Fruit fly (Drosophila melanogaster): Measurements from ENCODE around the gene Cht11.
A peak's percentile ranks its signal among the peaks of the same experiment; 100 is the strongest.

Cht11 gene

dm6 chrX:6861523-6862077 lies 12.3 kb upstream of the Cht11 start (continued):
- no peak for TF ChIP-seq hb (GFP tag; IDR thresholded peaks at IDR 0.05; ENCODE audit: partially characterized antibody)
- TF ChIP-seq CG10462 (GFP tag; optimal IDR thresholded peaks at IDR 0.05), result no peak
- peak; percentile 66 for TF ChIP-seq Hmr (GFP tag; optimal IDR thresholded peaks at IDR 0.05)
- TF ChIP-seq Ets65A (GFP tag), result peak; percentile 95
- peak; percentile 48; the same call in 1 of the 2 replicates for TF ChIP-seq Nf-YA (GFP tag; IDR thresholded peaks at IDR 0.05)
- TF ChIP-seq nerfin-1 (tag; optimal IDR thresholded peaks at IDR 0.05), result no peak
- peak; percentile 12 for TF ChIP-seq kay (GFP tag; optimal IDR thresholded peaks at IDR 0.05)
- peak; percentile 79 for TF ChIP-seq CG8478 (optimal IDR thresholded peaks at IDR 0.05)
- no peak for TF ChIP-seq ERR (GFP tag; optimal IDR thresholded peaks at IDR 0.05)
- peak; percentile 9 for TF ChIP-seq CG18619 (GFP tag; optimal IDR thresholded peaks at IDR 0.05)
- TF ChIP-seq klu (GFP tag; IDR thresholded peaks at IDR 0.05), result peak; percentile 51
- TF ChIP-seq CG2116 (GFP tag; optimal IDR thresholded peaks at IDR 0.05), result no peak
- peak; percentile 40 for TF ChIP-seq pho (GFP tag; optimal IDR thresholded peaks at IDR 0.05)
- no peak for TF ChIP-seq ATbp (GFP tag; optimal IDR thresholded peaks at IDR 0.05)
- no peak for TF ChIP-seq Atf-2 (GFP tag; optimal IDR thresholded peaks at IDR 0.05)
- TF ChIP-seq CG10267 (tag; optimal IDR thresholded peaks at IDR 0.05), result peak; percentile 10
- no peak for TF ChIP-seq Dip2 (GFP tag; IDR thresholded peaks at IDR 0.05)
- peak; percentile 91 for TF ChIP-seq cg (GFP tag; optimal IDR thresholded peaks at IDR 0.05)
- peak; percentile 12; the same call in 1 of the 2 replicates for TF ChIP-seq CG4404 (GFP tag; IDR thresholded peaks at IDR 0.05)
- peak; percentile 86 for TF ChIP-seq mirr (GFP tag; optimal IDR thresholded peaks at IDR 0.05)
- TF ChIP-seq NFAT (GFP tag; IDR thresholded peaks at IDR 0.05), result peak; percentile 59; the same call in 1 of the 2 replicates
- peak; percentile 52 for TF ChIP-seq CG9609 (GFP tag; optimal IDR thresholded peaks at IDR 0.05)
- no peak for TF ChIP-seq CG9876 (GFP tag; optimal IDR thresholded peaks at IDR 0.05)
- no peak for TF ChIP-seq Antp (GFP tag; optimal IDR thresholded peaks at IDR 0.05)
- TF ChIP-seq Doc3 (GFP tag; IDR thresholded peaks at IDR 0.05; ENCODE audit: partially characterized antibody), result no peak
- no peak for TF ChIP-seq ab (GFP tag; optimal IDR thresholded peaks at IDR 0.05)
- TF ChIP-seq org-1 (GFP tag; optimal IDR thresholded peaks at IDR 0.05), result peak; percentile 24
- TF ChIP-seq pfk (GFP tag; optimal IDR thresholded peaks at IDR 0.05), result peak; percentile 95
- no peak for TF ChIP-seq pnt (GFP tag; optimal IDR thresholded peaks at IDR 0.05)
- no peak for TF ChIP-seq tna (GFP tag; IDR thresholded peaks at IDR 0.05; ENCODE audit: partially characterized antibody)
- peak; percentile 12 for TF ChIP-seq CG13296 (GFP tag; optimal IDR thresholded peaks at IDR 0.05)
- TF ChIP-seq Lhr (GFP tag; optimal IDR thresholded peaks at IDR 0.05), result no peak
- TF ChIP-seq Dfd (GFP tag; optimal IDR thresholded peaks at IDR 0.05), result no peak
- peak; percentile 50; the same call in 1 of the 2 replicates for TF ChIP-seq Atf6 (GFP tag; IDR thresholded peaks at IDR 0.05)
- peak; percentile 60 for TF ChIP-seq tx (GFP tag; optimal IDR thresholded peaks at IDR 0.05)
- TF ChIP-seq CG15073 (GFP tag; optimal IDR thresholded peaks at IDR 0.05), result no peak
- 0 out of 4 replicates have a peak, but pooled peaks have one; percentile 17 for TF ChIP-seq Dll (GFP tag; IDR thresholded peaks at IDR 0.05; ENCODE audit: partially characterized antibody)
- no peak for TF ChIP-seq CG16779 (GFP tag; IDR thresholded peaks at IDR 0.05)
- TF ChIP-seq lbe (GFP tag; optimal IDR thresholded peaks at IDR 0.05), result peak; percentile 36
- peak; percentile 26 for TF ChIP-seq ems (GFP tag; optimal IDR thresholded peaks at IDR 0.05)
- peak; percentile 14 for TF ChIP-seq CG15514 (GFP tag; optimal IDR thresholded peaks at IDR 0.05)
- no peak for TF ChIP-seq cato (GFP tag; optimal IDR thresholded peaks at IDR 0.05; ENCODE audit: borderline replicate concordance)
- no peak for TF ChIP-seq Mad (GFP tag; optimal IDR thresholded peaks at IDR 0.05)
- peak; percentile 96 for TF ChIP-seq abd-A (tag; optimal IDR thresholded peaks at IDR 0.05)
- no peak for TF ChIP-seq Poxn (GFP tag; IDR thresholded peaks at IDR 0.05)
- TF ChIP-seq CG7556 (GFP tag; optimal IDR thresholded peaks at IDR 0.05), result peak; percentile 17
- TF ChIP-seq Mes4 (GFP tag; optimal IDR thresholded peaks at IDR 0.05), result no peak
- TF ChIP-seq Rx (GFP tag; IDR thresholded peaks at IDR 0.05), result no peak
- TF ChIP-seq CG2129 (GFP tag; IDR thresholded peaks at IDR 0.05; ENCODE audit: partially characterized antibody), result no peak
- peak; percentile 22 for TF ChIP-seq Blimp-1 (GFP tag; optimal IDR thresholded peaks at IDR 0.05)
- no peak; the same call in 1 of the 2 replicates for TF ChIP-seq GATAe (GFP tag; conservative IDR thresholded peaks at IDR 0.05)
